Fruit fly (Drosophila melanogaster): ENCODE data around the gene ATPsynCF6.

Gene ATPsynCF6

DNA sequence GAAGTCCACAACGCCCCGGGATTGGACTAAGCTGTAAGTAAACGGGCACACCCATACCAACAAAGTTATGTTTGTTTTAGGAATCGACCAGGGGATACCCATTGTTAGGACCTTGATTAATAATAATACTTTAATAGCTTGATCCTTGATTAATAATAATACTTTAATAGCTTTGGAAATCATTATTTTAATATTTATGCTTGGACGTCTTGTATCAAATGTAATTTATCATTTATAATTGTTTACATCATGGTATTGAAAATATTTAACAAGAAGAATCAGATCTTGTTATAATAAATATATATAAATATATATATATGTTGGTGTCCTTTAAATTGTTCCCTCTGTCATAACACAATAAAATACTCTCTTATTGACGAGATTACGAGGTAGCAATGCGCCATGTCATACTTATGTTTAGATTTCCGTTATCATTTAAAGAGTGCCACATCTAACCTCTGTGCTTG lies 1.1 kb upstream of the ATPsynCF6 start (continued):
- TF ChIP-seq CG14441 (GFP tag; IDR thresholded peaks at IDR 0.05): peak; percentile 74
- peak; percentile 28 for TF ChIP-seq CG15011 (GFP tag; optimal IDR thresholded peaks at IDR 0.05)
- peak; percentile 71 for TF ChIP-seq Fer1 (GFP tag; optimal IDR thresholded peaks at IDR 0.05)
- peak; percentile 46 for TF ChIP-seq Max (GFP tag; optimal IDR thresholded peaks at IDR 0.05)
- peak; percentile 60 for TF ChIP-seq croc (GFP tag; conservative IDR thresholded peaks at IDR 0.05)
- TF ChIP-seq CG16863 (GFP tag; optimal IDR thresholded peaks at IDR 0.05): no peak
- TF ChIP-seq BEAF-32 (GFP tag; optimal IDR thresholded peaks at IDR 0.05): no peak
- peak; percentile 79 for TF ChIP-seq Drgx (GFP tag; IDR thresholded peaks at IDR 0.05)
- peak; percentile 62 for TF ChIP-seq psq (GFP tag; optimal IDR thresholded peaks at IDR 0.05)
- peak; percentile 88 for TF ChIP-seq CG18619 (GFP tag; optimal IDR thresholded peaks at IDR 0.05)
- TF ChIP-seq CG32772 (GFP tag; IDR thresholded peaks at IDR 0.05): peak; percentile 70
- no peak for TF ChIP-seq hb (GFP tag; IDR thresholded peaks at IDR 0.05; ENCODE audit: partially characterized antibody)
- peak in 1 of 3 experiments; percentile 90 for TF ChIP-seq lola (GFP tag; optimal IDR thresholded peaks at IDR 0.05)
- peak; percentile 36 for TF ChIP-seq Ets65A (GFP tag)
- no peak for TF ChIP-seq lbe (GFP tag; optimal IDR thresholded peaks at IDR 0.05)
- TF ChIP-seq CG8924 (tag; optimal IDR thresholded peaks at IDR 0.05): peak; percentile 88
- no peak for TF ChIP-seq Ets97D (GFP tag; optimal IDR thresholded peaks at IDR 0.05)
- no peak for TF ChIP-seq Hmx (GFP tag; optimal IDR thresholded peaks at IDR 0.05)
- TF ChIP-seq CG3995 (GFP tag; optimal IDR thresholded peaks at IDR 0.05): no peak
- no peak for TF ChIP-seq CG9609 (GFP tag; optimal IDR thresholded peaks at IDR 0.05)
- TF ChIP-seq CG15514 (GFP tag; optimal IDR thresholded peaks at IDR 0.05): peak; percentile 33
- peak; percentile 66; the same call in 1 of the 3 replicates for TF ChIP-seq gce (GFP tag; IDR thresholded peaks at IDR 0.05)
- no peak for TF ChIP-seq crc (GFP tag; optimal IDR thresholded peaks at IDR 0.05)
- TF ChIP-seq sisA (GFP tag; IDR thresholded peaks at IDR 0.05): peak; percentile 43; the same call in 1 of the 2 replicates
- peak; percentile 71 for TF ChIP-seq CG30020 (tag; optimal IDR thresholded peaks at IDR 0.05)
- no peak for TF ChIP-seq Dfd (GFP tag; optimal IDR thresholded peaks at IDR 0.05)
- TF ChIP-seq CG1832 (GFP tag; optimal IDR thresholded peaks at IDR 0.05): no peak
- TF ChIP-seq CG17328 (GFP tag; IDR thresholded peaks at IDR 0.05): peak; percentile 74; the same call in 1 of the 2 replicates
- TF ChIP-seq so (GFP tag; IDR thresholded peaks at IDR 0.05): peak; percentile 75; the same call in 2 of the 3 replicates
- TF ChIP-seq Gsc (GFP tag; IDR thresholded peaks at IDR 0.05): no peak
- peak; percentile 82 for TF ChIP-seq run (tag; optimal IDR thresholded peaks at IDR 0.05)
- no peak for TF ChIP-seq CG8290 (GFP tag; optimal IDR thresholded peaks at IDR 0.05)
- TF ChIP-seq CG8290 (tag; optimal IDR thresholded peaks at IDR 0.05): peak in 1 of 2 experiments; percentile 72
- peak; percentile 36 for TF ChIP-seq CG5245 (GFP tag; optimal IDR thresholded peaks at IDR 0.05)
- no peak for TF ChIP-seq pita (GFP tag; optimal IDR thresholded peaks at IDR 0.05)
- TF ChIP-seq CG10267 (tag; optimal IDR thresholded peaks at IDR 0.05): peak; percentile 71
- peak; percentile 18 for TF ChIP-seq Spps (tag; optimal IDR thresholded peaks at IDR 0.05)
- TF ChIP-seq pb (GFP tag; optimal IDR thresholded peaks at IDR 0.05): no peak
- no peak for TF ChIP-seq CG33213 (GFP tag; optimal IDR thresholded peaks at IDR 0.05)
- no peak for TF ChIP-seq Bgb (GFP tag; IDR thresholded peaks at IDR 0.05; ENCODE audit: partially characterized antibody)
- peak; percentile 61; the same call in 1 of the 3 replicates for TF ChIP-seq CG2889 (GFP tag; IDR thresholded peaks at IDR 0.05)
- TF ChIP-seq CG15073 (GFP tag; optimal IDR thresholded peaks at IDR 0.05): peak; percentile 13
- TF ChIP-seq CG7928 (GFP tag; optimal IDR thresholded peaks at IDR 0.05): no peak
- no peak for TF ChIP-seq Sry-δ (GFP tag; optimal IDR thresholded peaks at IDR 0.05)
- peak; percentile 71 for TF ChIP-seq HLH3B (GFP tag; IDR thresholded peaks at IDR 0.05)
- no peak for TF ChIP-seq ash1 (GFP tag; optimal IDR thresholded peaks at IDR 0.05)
- TF ChIP-seq Antp (GFP tag; optimal IDR thresholded peaks at IDR 0.05): no peak
- TF ChIP-seq Dp (GFP tag; optimal IDR thresholded peaks at IDR 0.05): no peak
- no peak for TF ChIP-seq CG11560 (tag; IDR thresholded peaks at IDR 0.05)
- peak; percentile 71 for TF ChIP-seq Awh (GFP tag; IDR thresholded peaks at IDR 0.05)
- TF ChIP-seq zen2 (GFP tag; IDR thresholded peaks at IDR 0.05; ENCODE audit: partially characterized antibody): no peak
- no peak for TF ChIP-seq chn (GFP tag; optimal IDR thresholded peaks at IDR 0.05)

All from whole organism, embryonic.